Fruit fly (Drosophila melanogaster): ENCODE results near the gene Cyt-b5-r.

Cyt-b5-r gene

DNA sequence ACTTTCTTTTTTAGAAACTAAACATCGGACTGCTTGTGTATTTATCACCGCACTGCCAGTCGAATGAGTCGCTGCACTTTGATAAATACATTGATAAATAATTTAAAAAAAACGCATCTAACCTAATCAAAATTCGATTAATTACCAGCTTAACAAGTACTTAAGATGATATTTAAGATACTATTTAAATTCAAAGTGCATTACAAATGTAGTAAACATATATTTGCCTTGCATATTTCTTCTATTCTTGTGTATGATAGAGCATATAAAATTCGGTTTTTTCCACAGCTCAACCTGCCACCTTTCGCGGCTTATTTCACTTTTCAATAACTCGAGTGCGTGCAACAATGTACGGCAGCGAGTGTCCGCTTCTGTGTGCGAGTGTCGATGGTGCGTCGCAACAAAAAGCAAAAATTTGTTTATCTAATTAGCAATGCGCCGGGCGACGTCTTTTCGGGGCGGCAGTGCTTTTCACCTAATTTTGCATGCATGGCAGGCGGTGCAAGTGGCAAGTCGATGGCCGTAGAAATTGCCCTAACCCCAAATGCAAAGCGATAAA lies 13.9 kb upstream of the Cyt-b5-r start, which contains the start of gene CG13272:
Gene CG13272 (plus strand): TSS at position 509 of the 559 bp plus-strand sequence.
- TF ChIP-seq CG8478 (optimal IDR thresholded peaks at IDR 0.05), result no peak
- TF ChIP-seq CTCF (optimal IDR thresholded peaks at IDR 0.05), result no peak

DNA sequence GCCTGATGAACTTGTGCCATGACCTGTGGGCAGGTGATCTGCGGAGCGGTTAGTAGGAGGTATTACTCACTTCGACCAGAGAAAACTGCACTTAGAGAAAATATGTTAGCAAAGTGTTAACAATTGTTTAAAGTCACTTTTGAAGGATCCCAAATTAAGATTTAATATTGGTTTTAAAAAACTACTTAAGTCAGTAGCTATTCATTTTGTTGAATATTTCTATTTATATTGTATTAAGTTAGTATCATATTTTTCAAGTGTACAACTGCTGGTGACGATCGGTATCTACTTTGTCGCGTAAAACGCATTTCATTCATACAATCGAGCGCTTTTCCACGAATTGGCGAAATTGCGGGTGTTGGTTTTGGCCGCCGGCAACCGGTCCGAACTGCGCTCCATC lies 13.1 kb upstream of the Cyt-b5-r start:
- TF ChIP-seq CTCF (optimal IDR thresholded peaks at IDR 0.05) (no peak), CG8478 (optimal IDR thresholded peaks at IDR 0.05) (no peak)

DNA sequence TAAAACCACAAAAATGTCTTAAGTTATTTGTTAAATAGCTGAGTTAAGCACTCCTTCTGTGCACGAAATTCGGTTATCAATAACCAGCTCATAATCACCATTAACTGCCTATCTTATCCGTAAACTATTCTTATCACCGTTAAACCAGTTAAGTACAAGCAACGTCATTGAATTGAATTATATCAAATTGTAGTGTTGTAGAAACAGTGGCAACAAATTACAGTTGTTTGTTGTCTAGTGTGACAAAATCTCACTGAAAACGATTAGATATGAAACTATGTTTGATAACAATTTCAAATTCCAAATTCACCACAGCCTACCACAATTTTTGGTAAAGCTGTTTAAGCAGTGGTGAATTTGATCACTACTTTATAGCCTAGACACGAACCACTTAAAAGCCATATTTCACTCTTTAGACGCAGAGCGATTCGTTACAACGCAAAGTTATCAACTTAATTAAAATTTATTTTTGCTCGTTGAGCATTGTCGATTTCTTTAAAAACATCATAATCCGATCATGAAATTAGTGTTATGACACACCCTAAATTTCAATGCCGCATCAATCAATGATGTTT lies 11.1 kb upstream of the Cyt-b5-r start:
- TF ChIP-seq CTCF (optimal IDR thresholded peaks at IDR 0.05), result peak in 1 of 2 experiments; percentile 40
- TF ChIP-seq CG8478 (optimal IDR thresholded peaks at IDR 0.05), result no peak

DNA sequence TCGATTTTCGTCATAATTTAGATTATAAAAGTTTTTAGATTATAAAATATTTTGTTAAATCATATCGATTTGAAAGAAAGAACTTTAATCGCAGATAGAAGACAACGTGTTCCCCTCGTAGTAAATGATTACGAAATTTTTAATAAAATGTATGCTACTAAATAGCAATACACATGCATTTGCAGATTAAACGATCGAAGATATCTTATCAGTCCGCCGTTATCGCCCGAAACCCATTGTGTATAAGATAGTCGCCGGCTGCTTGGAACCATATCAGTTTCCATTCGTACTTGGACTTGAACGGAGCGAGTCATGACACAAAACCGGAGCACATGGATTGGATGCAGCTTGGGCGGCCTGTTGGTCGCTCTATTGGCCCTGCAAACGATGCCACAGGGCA lies 9.0 kb upstream of the Cyt-b5-r start:
- TF ChIP-seq CTCF (optimal IDR thresholded peaks at IDR 0.05) (no peak), CG8478 (optimal IDR thresholded peaks at IDR 0.05) (no peak)

DNA sequence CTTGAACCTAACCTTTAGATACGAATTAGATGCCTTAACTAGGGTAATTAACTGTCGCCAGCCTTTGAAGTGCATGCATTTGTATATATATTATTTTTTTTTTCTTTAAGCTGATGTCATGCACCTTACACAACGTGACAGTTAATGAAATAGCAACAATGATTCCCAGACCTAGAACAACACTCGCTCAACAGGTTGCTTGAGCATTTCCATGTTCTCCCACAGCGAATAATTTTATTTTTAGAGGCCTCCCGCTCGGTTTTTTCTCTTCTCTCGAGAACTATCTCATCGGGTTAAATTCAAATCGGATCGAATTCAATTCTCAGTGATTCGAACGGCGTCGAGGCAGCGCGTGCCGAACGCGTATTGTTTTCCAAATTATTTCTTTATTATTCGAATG lies 8.2 kb upstream of the Cyt-b5-r start, which contains the start of gene Ugt37D1:
Gene Ugt37D1 (plus strand): TSS at position 321 of the 400 bp plus-strand sequence.
- TF ChIP-seq CTCF (optimal IDR thresholded peaks at IDR 0.05) (no peak), CG8478 (optimal IDR thresholded peaks at IDR 0.05) (no peak)

DNA sequence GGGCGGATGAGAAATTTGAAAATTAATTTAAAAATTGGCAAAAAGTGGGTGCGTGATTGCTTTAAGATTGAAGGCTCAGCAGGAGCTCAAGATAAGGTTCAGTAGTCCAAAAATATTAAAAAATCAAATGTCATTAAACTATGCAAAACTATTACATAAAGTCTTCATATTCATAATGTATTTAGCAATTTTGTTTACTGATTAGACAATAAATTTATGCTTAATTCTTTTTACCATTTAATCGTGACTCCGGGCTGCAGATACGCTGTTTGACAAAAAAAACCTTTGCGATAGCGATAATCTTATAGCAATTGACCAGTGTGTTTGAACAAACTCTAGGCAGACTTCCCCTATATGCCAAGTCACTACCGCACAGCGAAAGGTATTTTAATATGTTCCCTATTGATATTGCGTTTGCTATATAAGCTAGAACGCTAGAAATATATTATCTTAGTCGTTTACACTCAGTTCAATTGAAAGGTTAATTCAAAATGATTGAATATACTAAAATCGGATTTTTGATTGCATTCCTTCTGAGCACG lies 5.7 kb upstream of the Cyt-b5-r start, which contains the start of gene Ugt37E1:
Gene Ugt37E1 (plus strand): TSS at position 492 of the 542 bp plus-strand sequence.
- TF ChIP-seq CG8478 (optimal IDR thresholded peaks at IDR 0.05) (no peak), CTCF (optimal IDR thresholded peaks at IDR 0.05) (no peak)

DNA sequence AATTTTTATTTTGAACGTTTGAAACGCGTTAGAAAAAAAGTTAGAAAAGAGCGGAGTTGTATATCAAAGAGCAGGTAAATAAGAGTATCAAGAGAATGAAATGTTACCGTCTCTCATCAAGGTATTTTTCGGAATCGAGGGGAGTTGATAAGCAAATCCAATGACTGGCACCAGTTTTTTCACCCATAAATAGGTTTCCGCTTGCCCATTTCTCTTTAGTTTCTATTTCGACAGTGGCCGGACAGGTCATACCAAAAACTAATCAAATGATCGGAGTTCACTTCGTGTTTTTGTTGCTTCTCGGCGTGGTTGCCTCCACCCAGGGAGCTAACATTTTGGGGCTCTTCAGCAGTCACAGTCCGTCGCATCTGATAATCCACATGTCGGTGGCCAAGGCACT lies 3.4 kb upstream of the Cyt-b5-r start, which contains the start of gene Ugt37C2:
Gene Ugt37C2 (plus strand): TSS at position 242 of the 400 bp plus-strand sequence.
- TF ChIP-seq CG8478 (optimal IDR thresholded peaks at IDR 0.05) (no peak), CTCF (optimal IDR thresholded peaks at IDR 0.05) (no peak)

DNA sequence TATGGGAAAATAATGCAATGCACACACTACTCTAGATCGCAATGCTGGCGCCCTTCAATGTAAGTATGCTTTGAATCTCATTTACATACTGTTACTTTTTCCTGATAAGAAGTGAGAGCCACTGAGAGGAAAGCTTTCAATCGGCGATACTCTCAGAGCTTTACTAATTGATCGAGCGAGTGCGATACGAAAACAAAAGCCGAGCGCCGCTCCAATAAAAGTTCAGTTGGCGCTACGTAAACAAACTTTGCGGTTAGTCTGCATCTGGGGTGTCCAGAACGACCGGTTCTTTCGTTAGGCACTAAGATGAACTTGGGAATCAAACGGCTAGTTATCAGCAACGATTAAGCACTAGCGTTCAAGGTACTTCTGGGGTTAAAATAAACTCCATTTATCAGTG lies 824 bp upstream of the Cyt-b5-r start, which contains the start of gene CG17928:
Gene CG17928 (plus strand): TSS at position 224 of the 400 bp plus-strand sequence.
- TF ChIP-seq CTCF (optimal IDR thresholded peaks at IDR 0.05), result no peak
- TF ChIP-seq CG8478 (optimal IDR thresholded peaks at IDR 0.05), result no peak

DNA sequence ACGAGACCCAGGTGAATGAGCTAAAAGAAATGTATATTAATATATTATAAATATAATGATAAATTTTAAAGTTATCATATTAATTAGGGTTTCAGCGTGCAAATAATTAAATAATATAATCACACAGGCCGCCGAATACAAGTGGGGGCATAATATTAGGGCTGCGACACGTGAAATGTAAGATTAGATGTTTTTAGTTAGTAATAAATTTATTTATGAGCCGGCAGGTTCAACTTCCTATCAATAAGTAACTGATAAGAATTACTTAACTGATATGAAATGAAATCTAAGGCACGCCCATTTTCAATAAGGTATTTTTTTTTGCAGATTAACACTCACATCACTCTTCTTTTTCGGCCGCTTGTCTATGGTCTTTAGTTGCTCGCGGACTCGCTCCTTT lies 641 bp downstream of the Cyt-b5-r start:
- TF ChIP-seq CTCF (optimal IDR thresholded peaks at IDR 0.05) (no peak), CG8478 (optimal IDR thresholded peaks at IDR 0.05) (no peak)

DNA sequence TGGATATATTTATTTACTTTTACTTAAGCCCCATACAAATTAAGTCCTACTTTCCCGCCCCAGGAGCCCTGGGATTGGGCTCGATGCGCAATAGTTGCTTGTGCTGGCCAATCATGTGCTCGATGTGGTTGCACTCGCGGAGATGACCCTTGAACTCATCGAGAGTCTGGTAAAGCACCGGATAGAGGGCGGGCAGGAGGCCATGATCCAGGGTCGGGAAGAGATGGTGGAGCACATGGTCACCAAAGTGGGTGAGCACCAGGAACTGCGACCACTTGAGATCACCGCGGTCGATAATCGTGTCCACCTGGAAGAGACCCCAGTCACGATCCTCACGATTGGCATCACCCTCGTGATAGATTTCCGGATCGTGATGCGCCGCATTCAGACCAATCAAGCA lies 1.6 kb downstream of the Cyt-b5-r start:
- no peak for TF ChIP-seq CTCF (optimal IDR thresholded peaks at IDR 0.05)
- no peak for TF ChIP-seq CG8478 (optimal IDR thresholded peaks at IDR 0.05)

DNA sequence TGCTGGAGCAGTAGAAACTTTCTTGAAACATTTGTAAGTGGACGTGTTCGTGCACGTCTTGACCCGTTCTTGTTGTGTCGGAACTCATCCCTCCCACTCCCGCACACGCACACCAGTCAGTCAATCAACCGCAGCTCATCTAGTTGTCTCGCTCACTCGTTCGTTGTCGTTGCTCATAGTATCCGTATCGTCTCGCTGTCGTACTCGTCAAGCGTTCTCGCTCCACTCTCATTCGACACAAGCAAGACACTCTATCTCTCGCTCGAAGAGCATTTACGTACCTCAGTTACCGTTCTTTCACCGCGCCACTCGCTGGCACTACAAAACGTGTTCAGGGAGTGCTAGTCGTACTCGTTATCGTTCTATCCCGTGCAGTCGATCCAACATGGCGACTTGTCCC lies 3.0 kb downstream of the Cyt-b5-r start:
- peak in 1 of 2 experiments; percentile 8 for TF ChIP-seq CTCF (optimal IDR thresholded peaks at IDR 0.05)
- no peak for TF ChIP-seq CG8478 (optimal IDR thresholded peaks at IDR 0.05)

DNA sequence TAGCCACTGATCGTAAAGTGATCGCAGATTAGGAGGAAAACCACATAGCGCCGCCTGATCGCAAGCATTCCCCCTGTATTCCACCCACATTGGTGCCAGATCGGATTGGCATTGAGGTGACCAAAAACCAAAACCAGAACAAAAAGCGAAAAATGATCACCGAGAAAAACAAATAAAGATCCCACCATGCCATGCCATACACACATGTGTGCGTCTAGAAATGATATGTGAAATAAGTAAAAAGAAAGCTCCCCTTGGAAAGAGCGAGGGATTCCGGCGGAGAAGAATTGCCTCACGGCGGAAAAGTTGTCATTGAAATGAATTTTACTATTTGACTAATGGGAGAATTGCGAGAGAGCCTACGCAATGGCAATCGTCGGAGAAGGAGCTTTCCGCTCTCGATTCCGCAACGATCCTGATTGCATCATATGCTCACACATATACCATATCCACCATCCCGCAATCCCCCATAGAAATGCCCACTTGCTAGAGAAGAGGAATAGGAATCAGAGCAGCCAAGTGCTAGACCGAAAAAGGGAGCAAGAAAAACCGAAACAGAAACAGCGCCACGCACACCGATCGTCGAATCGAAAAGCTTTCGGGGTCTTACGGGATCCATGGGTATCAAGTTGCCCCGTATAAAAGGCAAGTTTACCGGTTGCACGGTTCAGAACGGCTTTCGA lies 24.3 kb downstream of the Cyt-b5-r start, which contains the start of gene Mhc:
Gene Mhc (plus strand): TSS at position 497 of the 683 bp plus-strand sequence.
- TF ChIP-seq CTCF (optimal IDR thresholded peaks at IDR 0.05) (no peak), CG8478 (optimal IDR thresholded peaks at IDR 0.05) (no peak)

DNA sequence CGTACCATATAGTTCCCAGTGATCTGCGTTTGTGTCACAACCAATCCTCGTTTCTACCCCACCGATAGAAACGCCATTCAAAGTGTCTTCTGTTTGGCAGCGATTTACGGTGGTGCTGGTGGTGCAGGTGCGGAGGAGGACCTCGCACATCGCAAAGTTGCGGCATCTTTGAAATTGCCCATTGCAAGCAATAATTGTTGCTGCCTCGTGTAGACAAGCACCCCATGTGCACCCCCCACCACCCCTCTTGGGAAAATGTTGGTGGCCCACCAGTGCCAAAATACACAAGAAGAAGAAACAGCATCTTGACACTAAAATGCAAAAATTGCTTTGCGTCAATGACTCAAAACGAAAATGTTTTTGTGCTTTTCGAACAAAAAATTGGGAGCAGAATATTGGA lies 26.0 kb downstream of the Cyt-b5-r start:
- no peak for TF ChIP-seq CTCF (optimal IDR thresholded peaks at IDR 0.05)
- TF ChIP-seq CG8478 (optimal IDR thresholded peaks at IDR 0.05), result no peak

DNA sequence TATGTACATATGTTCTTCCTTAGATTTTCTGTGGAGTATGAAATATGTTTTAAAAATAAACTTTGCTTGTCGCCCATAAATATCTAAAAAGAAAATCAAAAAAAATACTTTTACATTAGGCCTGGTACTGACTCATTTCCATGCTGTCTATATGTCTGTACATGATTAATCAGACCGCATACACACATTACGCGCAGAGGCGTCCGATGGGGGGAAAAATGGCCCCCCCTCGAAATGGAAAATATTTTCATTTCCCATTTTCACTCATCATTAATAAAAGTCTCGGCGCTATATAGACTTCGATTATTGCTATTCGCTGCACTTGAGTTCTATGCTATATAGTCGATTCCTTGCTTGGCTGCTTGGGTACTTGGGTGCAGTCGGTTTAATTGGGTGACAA lies 28.6 kb downstream of the Cyt-b5-r start:
- TF ChIP-seq CTCF (optimal IDR thresholded peaks at IDR 0.05), result no peak
- TF ChIP-seq CG8478 (optimal IDR thresholded peaks at IDR 0.05), result no peak

Measured in S2 (cell line).